Worm (Caenorhabditis elegans): ENCODE data around the gene lgc-8.

- TF ChIP-seq unc-62 (GFP tag; optimal IDR thresholded peaks at IDR 0.05) (no peak), nhr-12 (tag; optimal IDR thresholded peaks at IDR 0.05) (no peak), zip-4 (GFP tag; optimal IDR thresholded peaks at IDR 0.05) (no peak), ceh-88 (GFP tag; IDR thresholded peaks at IDR 0.05) (no peak), lin-39 (tag; optimal IDR thresholded peaks at IDR 0.05) (no peak), snpc-4 (tag; optimal IDR thresholded peaks at IDR 0.05) (no peak), elt-2 (tag; optimal IDR thresholded peaks at IDR 0.05) (no peak), swsn-7 (tag; optimal IDR thresholded peaks at IDR 0.05) (no peak), ztf-4 (tag; optimal IDR thresholded peaks at IDR 0.05) (no peak), unc-130 (tag; optimal IDR thresholded peaks at IDR 0.05) (no peak), hlh-4 (tag; optimal IDR thresholded peaks at IDR 0.05) (no peak), elt-3 (tag; optimal IDR thresholded peaks at IDR 0.05) (no peak), ceh-63 (GFP tag; optimal IDR thresholded peaks at IDR 0.05) (no peak)
Measured at ce11 chrIV:14766382-14766781, 50.8 kb downstream of the lgc-8 start, which contains the start of gene vti-1.

Measured in whole organism, L1 larva.